Worm (Caenorhabditis elegans) whole organism, late embryonic: ENCODE data around the gene Y7A5A.5.

ENCODE experiments used
- C38D4.7 ChIP-seq: fragments of 200-800 bp; sonication (Bioruptor generic); optimal IDR thresholded peaks from 2 replicates; lab custom pipeline; 2018; ENCODE audit warnings: mild to moderate bottlenecking, missing genetic modification characterization, moderate library complexity, missing compliant biosample characterization
- F13H6.1 ChIP-seq: sonication (generic microtip); optimal IDR thresholded peaks from 2 replicates; lab custom pipeline; 2016; ENCODE audit warnings: missing genetic modification characterization, missing compliant biosample characterization
- K02D7.2 ChIP-seq: sonication (generic microtip); optimal IDR thresholded peaks from 2 replicates; lab custom pipeline; 2017; ENCODE audit warnings: mild to moderate bottlenecking, missing genetic modification characterization, missing compliant biosample characterization
- K09A11.1 ChIP-seq: sonication (generic microtip); optimal IDR thresholded peaks from 2 replicates; lab custom pipeline; 2017; ENCODE audit warnings: antibody characterized with exemption, mild to moderate bottlenecking, missing genetic modification characterization, missing compliant biosample characterization; ENCODE audit not compliant: insufficient read depth
- T23F11.4 ChIP-seq: fragments of 200-800 bp; sonication (Bioruptor generic); optimal IDR thresholded peaks from 2 replicates; lab custom pipeline; 2018; ENCODE audit warnings: mild to moderate bottlenecking, missing genetic modification characterization, missing compliant biosample characterization
- Y22D7AL.16 ChIP-seq: sonication (generic microtip); optimal IDR thresholded peaks from 2 replicates; lab custom pipeline; 2016; ENCODE audit warnings: missing genetic modification characterization, missing compliant biosample characterization
- ceh-14 ChIP-seq: sonication (generic microtip); optimal IDR thresholded peaks from 2 replicates; lab custom pipeline; 2016; ENCODE audit warnings: missing genotype, missing genetic modification characterization, missing compliant biosample characterization
- ceh-19 ChIP-seq: fragments of 200-800 bp; sonication (Bioruptor generic); optimal IDR thresholded peaks from 2 replicates; lab custom pipeline; 2018; ENCODE audit warnings: mild to moderate bottlenecking, missing genetic modification characterization, missing compliant biosample characterization
- ceh-2 ChIP-seq: sonication (generic microtip); optimal IDR thresholded peaks from 2 replicates; lab custom pipeline; 2016; ENCODE audit warnings: missing genotype, missing genetic modification characterization, missing compliant biosample characterization
- ceh-24 ChIP-seq: sonication (generic microtip); optimal IDR thresholded peaks from 2 replicates; lab custom pipeline; 2016; ENCODE audit warnings: mild to moderate bottlenecking, missing genetic modification characterization, missing compliant biosample characterization
- ceh-30 ChIP-seq: fragments of 150-350 bp; optimal IDR thresholded peaks from 2 replicates; lab custom pipeline; 2014; ENCODE audit warnings: missing biosample characterization, missing genetic modification characterization
- ceh-31 ChIP-seq: sonication (generic microtip); optimal IDR thresholded peaks from 2 replicates; lab custom pipeline; 2016; ENCODE audit warnings: missing genetic modification characterization, missing compliant biosample characterization
- ceh-45 ChIP-seq: fragments of 200-800 bp; sonication (Bioruptor generic); IDR thresholded peaks from 2 replicates; pipeline ENCODE4 v1.3.6; 2022; ENCODE audit warnings: missing genetic modification reagents, missing genetic modification characterization, missing compliant biosample characterization
- dmd-4 ChIP-seq: sonication (generic microtip); optimal IDR thresholded peaks from 2 replicates; lab custom pipeline; 2016; ENCODE audit warnings: borderline replicate concordance, missing genetic modification characterization, missing compliant biosample characterization
- dve-1 ChIP-seq: sonication (generic microtip); optimal IDR thresholded peaks from 2 replicates; lab custom pipeline; 2017; ENCODE audit warnings: antibody characterized with exemption, mild to moderate bottlenecking, missing genetic modification characterization, missing compliant biosample characterization
- elt-2 ChIP-seq: sonication (generic microtip); optimal IDR thresholded peaks from 2 replicates; lab custom pipeline; 2016; ENCODE audit warnings: missing genetic modification reagents, missing genetic modification characterization, missing compliant biosample characterization
- elt-4 ChIP-seq: sonication (generic microtip); optimal IDR thresholded peaks from 2 replicates; lab custom pipeline; 2016; ENCODE audit warnings: missing genetic modification characterization, missing compliant biosample characterization
- eyg-1 ChIP-seq: sonication (generic microtip); optimal IDR thresholded peaks from 2 replicates; lab custom pipeline; 2016; ENCODE audit warnings: missing genotype, missing genetic modification characterization, missing compliant biosample characterization
- fax-1 ChIP-seq: sonication (generic microtip); optimal IDR thresholded peaks from 2 replicates; lab custom pipeline; 2016; ENCODE audit warnings: missing genotype, missing genetic modification characterization, missing compliant biosample characterization
- fkh-10 ChIP-seq: fragments of 150-350 bp; optimal IDR thresholded peaks from 2 replicates; lab custom pipeline; 2014; ENCODE audit warnings: missing biosample characterization, missing genetic modification reagents, missing genetic modification characterization
- gmeb-2 ChIP-seq: sonication (generic microtip); optimal IDR thresholded peaks from 2 replicates; lab custom pipeline; 2016; ENCODE audit warnings: missing genetic modification characterization, inconsistent platforms, missing compliant biosample characterization
- hlh-13 ChIP-seq: fragments of 200-800 bp; sonication (Bioruptor generic); optimal IDR thresholded peaks from 2 replicates; lab custom pipeline; 2018; ENCODE audit warnings: mild to moderate bottlenecking, missing genetic modification characterization, missing compliant biosample characterization
- hlh-30 ChIP-seq: sonication (generic microtip); optimal IDR thresholded peaks from 2 replicates; lab custom pipeline; 2017; ENCODE audit warnings: antibody characterized with exemption, missing genetic modification characterization, missing compliant biosample characterization; ENCODE audit not compliant: insufficient read depth
- hlh-6 ChIP-seq: sonication (generic microtip); optimal IDR thresholded peaks from 2 replicates; lab custom pipeline; 2016; ENCODE audit warnings: missing genotype, missing genetic modification characterization, missing compliant biosample characterization
- hlh-8 ChIP-seq: sonication (generic microtip); optimal IDR thresholded peaks from 2 replicates; lab custom pipeline; 2016; ENCODE audit warnings: missing genotype, missing genetic modification characterization, missing compliant biosample characterization
- lim-6 ChIP-seq: sonication (generic microtip); optimal IDR thresholded peaks from 2 replicates; lab custom pipeline; 2016; ENCODE audit warnings: missing genetic modification characterization, missing compliant biosample characterization
- lin-11 ChIP-seq: fragments of 200-800 bp; sonication (Bioruptor generic); optimal IDR thresholded peaks from 2 replicates; lab custom pipeline; 2018; ENCODE audit warnings: mild to moderate bottlenecking, missing genetic modification characterization, missing compliant biosample characterization
- mec-3 ChIP-seq: sonication (generic microtip); optimal IDR thresholded peaks from 2 replicates; lab custom pipeline; 2016; ENCODE audit warnings: borderline replicate concordance, missing genetic modification characterization, missing compliant biosample characterization
- nhr-11 ChIP-seq: fragments of 150-350 bp; optimal IDR thresholded peaks from 2 replicates; lab custom pipeline; 2014; ENCODE audit warnings: missing biosample characterization, missing genetic modification characterization
- odd-2 ChIP-seq: sonication (generic microtip); optimal IDR thresholded peaks from 2 replicates; lab custom pipeline; 2017; ENCODE audit warnings: antibody characterized with exemption, mild to moderate bottlenecking, missing genetic modification characterization, missing compliant biosample characterization
- pag-3 ChIP-seq: sonication (generic microtip); optimal IDR thresholded peaks from 2 replicates; lab custom pipeline; 2016; ENCODE audit warnings: missing compliant biosample characterization, missing genetic modification characterization, borderline replicate concordance
- pha-2 ChIP-seq: sonication (generic microtip); optimal IDR thresholded peaks from 2 replicates; lab custom pipeline; 2017; ENCODE audit warnings: mild to moderate bottlenecking, missing genetic modification characterization, missing compliant biosample characterization
- pha-4 ChIP-seq: fragments of 150-350 bp; optimal IDR thresholded peaks from 2 replicates; lab custom pipeline; 2018; ENCODE audit warnings: missing biosample characterization, missing genetic modification reagents, missing genetic modification characterization
- pqm-1 ChIP-seq: sonication (generic microtip); optimal IDR thresholded peaks from 2 replicates; lab custom pipeline; 2016; ENCODE audit warnings: missing genetic modification characterization, missing compliant biosample characterization
- pros-1 ChIP-seq: fragments of 150-350 bp; optimal IDR thresholded peaks from 2 replicates; lab custom pipeline; 2014; ENCODE audit warnings: missing biosample characterization, missing genetic modification reagents, missing genetic modification characterization
- ref-2 ChIP-seq: sonication (generic microtip); optimal IDR thresholded peaks from 2 replicates; lab custom pipeline; 2016; ENCODE audit warnings: missing genetic modification characterization, missing compliant biosample characterization
- rnt-1 ChIP-seq: sonication (generic microtip); optimal IDR thresholded peaks from 2 replicates; lab custom pipeline; 2016; ENCODE audit warnings: missing genetic modification characterization, missing compliant biosample characterization
- sdc-2 ChIP-seq: sonication (generic microtip); optimal IDR thresholded peaks from 2 replicates; lab custom pipeline; 2016; ENCODE audit warnings: missing genotype, missing genetic modification characterization, missing compliant biosample characterization
- syd-9 ChIP-seq: sonication (generic microtip); optimal IDR thresholded peaks from 2 replicates; lab custom pipeline; 2016; ENCODE audit warnings: mild to moderate bottlenecking, missing genetic modification characterization, moderate library complexity, missing compliant biosample characterization
- unc-42 ChIP-seq: sonication (generic microtip); optimal IDR thresholded peaks from 2 replicates; lab custom pipeline; 2016; ENCODE audit warnings: missing genotype, missing genetic modification characterization, missing compliant biosample characterization
- unc-55 ChIP-seq: sonication (generic microtip); optimal IDR thresholded peaks from 2 replicates; lab custom pipeline; 2017; ENCODE audit warnings: missing biosample characterization, missing genetic modification reagents, missing genetic modification characterization
- zip-5 ChIP-seq: sonication (generic microtip); optimal IDR thresholded peaks from 2 replicates; lab custom pipeline; 2016; ENCODE audit warnings: missing genetic modification characterization, missing compliant biosample characterization

Y7A5A.5 gene

DNA sequence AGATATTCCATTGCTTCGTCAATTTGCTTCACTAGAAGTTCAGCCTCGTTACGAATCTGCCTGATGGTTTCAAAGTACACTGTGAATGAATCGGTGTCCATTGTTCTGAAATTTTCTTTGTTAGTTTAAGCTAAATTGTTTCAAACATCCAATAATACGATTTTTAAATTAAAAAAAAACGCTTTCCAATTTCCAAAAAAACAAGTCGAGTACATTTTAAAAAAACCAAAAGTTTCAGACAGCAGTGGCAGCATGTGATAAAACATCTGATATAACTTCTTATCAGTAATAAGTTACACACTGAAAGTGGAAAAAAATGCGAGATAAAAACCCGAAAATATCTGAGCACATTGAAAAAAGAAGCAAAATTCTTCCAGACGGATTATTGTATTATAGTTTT is 13.0 kb upstream of the Y7A5A.5 start, which contains the start of gene Y7A5A.6:
TSS of gene Y7A5A.6 (minus strand) at position 101 of the 400 bp plus-strand sequence.
- no peak for TF ChIP-seq rnt-1 (tag; lab: Kevin White, UChicago)
- no peak for TF ChIP-seq T23F11.4
- TF ChIP-seq eyg-1: no peak
- no peak for TF ChIP-seq ref-2 (tag; lab: Kevin White, UChicago)
- no peak for TF ChIP-seq dmd-4
- no peak for TF ChIP-seq ceh-30 (tag; lab: Kevin White, UChicago)
- TF ChIP-seq sdc-2 (tag; lab: Kevin White, UChicago): no peak
- TF ChIP-seq pros-1: no peak
- TF ChIP-seq hlh-6 (tag; lab: Kevin White, UChicago): no peak
- no peak for TF ChIP-seq mec-3
- no peak for TF ChIP-seq lim-6
- no peak for TF ChIP-seq dve-1
- no peak for TF ChIP-seq unc-55 (GFP tag; lab: Kevin White, UChicago)
- no peak for TF ChIP-seq elt-2
- TF ChIP-seq ceh-31 (tag; lab: Kevin White, UChicago): no peak
- no peak for TF ChIP-seq ceh-14
- TF ChIP-seq odd-2: no peak
- TF ChIP-seq nhr-11 (tag; lab: Kevin White, UChicago): no peak

DNA sequence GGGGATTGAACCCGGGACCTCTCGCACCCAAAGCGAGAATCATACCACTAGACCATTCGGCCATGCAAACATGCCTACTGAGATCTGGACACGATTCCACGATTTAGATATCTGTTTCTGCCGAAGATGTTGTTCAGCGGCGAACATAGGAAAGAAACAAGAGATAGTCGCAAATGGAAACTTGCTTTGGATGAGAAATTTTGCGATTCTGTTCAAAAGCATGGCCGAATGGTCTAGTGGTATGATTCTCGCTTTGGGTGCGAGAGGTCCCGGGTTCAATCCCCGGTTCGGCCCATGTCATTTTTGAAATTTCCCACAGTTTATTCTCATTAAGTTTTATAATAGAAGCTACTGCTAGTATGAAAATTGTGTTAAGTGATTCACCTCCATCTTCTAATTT is 10.0 kb upstream of the Y7A5A.5 start:
- TF ChIP-seq ceh-24: no peak
- TF ChIP-seq pag-3 (tag; lab: Kevin White, UChicago): no peak
- no peak for TF ChIP-seq F13H6.1 (tag; lab: Kevin White, UChicago)
- TF ChIP-seq hlh-6 (tag; lab: Kevin White, UChicago): no peak
- TF ChIP-seq fkh-10 (GFP tag; lab: Kevin White, UChicago): no peak
- no peak for TF ChIP-seq unc-42 (tag; lab: Kevin White, UChicago)
- TF ChIP-seq dmd-4: no peak
- no peak for TF ChIP-seq eyg-1
- no peak for TF ChIP-seq pha-4 (tag; lab: Kevin White, UChicago)
- no peak for TF ChIP-seq ceh-19 (GFP tag; lab: Kevin White, UChicago)
- TF ChIP-seq lin-11 (tag; lab: Kevin White, UChicago): no peak
- TF ChIP-seq, all 69 proteins: peak for 0

DNA sequence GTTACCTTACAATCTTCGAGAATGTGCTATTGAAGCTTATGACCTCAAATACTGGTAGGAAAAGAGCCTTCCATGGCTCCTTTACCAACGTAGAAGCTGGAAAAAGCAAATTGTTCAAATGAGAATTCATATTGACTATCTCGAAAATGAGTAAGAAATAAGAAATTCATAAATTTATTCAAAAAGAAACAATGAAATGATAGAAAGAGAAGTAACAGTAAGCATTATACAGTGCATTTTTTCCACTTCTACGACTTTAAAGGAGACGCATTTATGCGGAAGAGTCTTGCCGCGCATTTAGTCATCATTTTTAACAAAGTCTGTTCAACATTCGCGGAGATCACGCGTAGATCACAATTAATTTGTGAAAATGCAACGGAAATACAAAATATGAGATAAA is 8.4 kb upstream of the Y7A5A.5 start, which contains the start of gene Y7A5A.10:
TSS of gene Y7A5A.10 (minus strand) at position 101 of the 400 bp plus-strand sequence.
- TF ChIP-seq ref-2 (tag; lab: Kevin White, UChicago) (no peak), hlh-30 (tag; lab: Kevin White, UChicago) (no peak), pros-1 (no peak), ceh-45 (GFP tag; lab: Robert Waterston, UW) (no peak), hlh-6 (tag; lab: Kevin White, UChicago) (no peak), ceh-2 (tag; lab: Kevin White, UChicago) (no peak), elt-4 (tag; lab: Kevin White, UChicago) (no peak), hlh-8 (tag; lab: Kevin White, UChicago) (no peak), pha-4 (tag; lab: Kevin White, UChicago) (no peak), Y22D7AL.16 (tag; lab: Kevin White, UChicago) (no peak), pha-2 (tag; lab: Kevin White, UChicago) (no peak), zip-5 (no peak), fax-1 (tag; lab: Kevin White, UChicago) (no peak), T23F11.4 (no peak)

DNA sequence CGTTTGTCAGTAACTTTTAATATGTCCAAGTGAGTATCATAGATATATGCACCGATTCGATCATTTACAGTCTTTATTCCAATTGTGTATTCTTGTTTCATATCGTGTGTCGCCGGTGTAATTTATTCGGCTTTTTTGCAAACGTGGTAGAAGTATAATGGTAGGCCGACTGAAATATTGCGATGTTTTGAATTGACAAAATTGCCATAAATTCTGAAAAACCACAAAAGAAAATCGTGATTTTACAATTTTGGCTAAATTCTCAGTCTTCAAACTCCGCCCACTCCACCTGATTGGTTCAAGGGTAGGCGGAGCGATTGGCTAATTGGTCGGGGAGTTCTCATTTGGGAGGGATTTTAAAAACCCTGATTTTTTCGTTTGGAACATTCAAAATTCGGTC is 2.1 kb downstream of the Y7A5A.5 start, which contains the start of gene Y7A5A.3:
TSS of gene Y7A5A.3 (minus strand) at position 101 of the 400 bp plus-strand sequence.
- no peak for TF ChIP-seq ceh-2 (tag; lab: Kevin White, UChicago)

DNA sequence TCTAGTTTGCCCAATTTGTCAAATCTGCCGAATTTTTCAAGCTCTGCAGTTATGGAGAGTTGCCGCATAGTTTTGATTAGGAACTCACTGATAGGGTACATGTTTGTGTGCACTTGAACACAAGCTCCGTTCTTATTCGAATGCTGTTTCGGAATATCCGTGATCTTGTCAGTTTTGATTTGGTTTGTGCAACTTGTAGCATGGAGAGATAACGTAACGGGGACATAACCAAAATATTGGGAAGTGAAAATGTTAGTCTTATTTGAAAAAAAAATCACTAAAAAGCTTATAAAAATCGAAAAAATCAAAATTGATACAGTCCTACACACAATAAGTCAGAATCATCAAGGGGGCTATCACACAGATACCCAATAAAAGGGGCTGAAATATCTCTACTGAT is 4.6 kb downstream of the Y7A5A.5 start, which contains the start of gene Y7A5A.24:
TSS of gene Y7A5A.24 (minus strand) at position 101 of the 400 bp plus-strand sequence.
- no peak for TF ChIP-seq K09A11.1 (tag; lab: Kevin White, UChicago)
- no peak for TF ChIP-seq pag-3 (tag; lab: Kevin White, UChicago)
- TF ChIP-seq pqm-1 (tag; lab: Kevin White, UChicago): no peak
- TF ChIP-seq gmeb-2: no peak
- no peak for TF ChIP-seq C38D4.7
- TF ChIP-seq syd-9 (tag; lab: Kevin White, UChicago): no peak
- TF ChIP-seq K02D7.2: no peak
- TF ChIP-seq ceh-2 (tag; lab: Kevin White, UChicago): no peak
- TF ChIP-seq hlh-13 (GFP tag; lab: Kevin White, UChicago): no peak
- TF ChIP-seq zip-5: no peak
- no peak for TF ChIP-seq unc-42 (tag; lab: Kevin White, UChicago)
- TF ChIP-seq elt-2: no peak
- TF ChIP-seq, all 69 proteins: peak for 0
